Worm (Caenorhabditis elegans) whole organism, L3 larva: ENCODE results near the gene pfn-3.

ENCODE experiments used
- ZK546.5 ChIP-seq: sonication (generic microtip); optimal IDR thresholded peaks from 2 replicates; lab custom pipeline; 2017; ENCODE audit warnings: missing biosample characterization, missing genetic modification characterization
- ceh-28 ChIP-seq: fragments of 150-350 bp; optimal IDR thresholded peaks from 2 replicates; lab custom pipeline; 2014; ENCODE audit warnings: missing biosample characterization, missing genetic modification reagents, missing genetic modification characterization
- ceh-82 ChIP-seq: fragments of 150-350 bp; optimal IDR thresholded peaks from 2 replicates; lab custom pipeline; 2014; ENCODE audit warnings: missing biosample characterization, missing genetic modification characterization
- ceh-9 ChIP-seq: sonication (generic microtip); optimal IDR thresholded peaks from 2 replicates; lab custom pipeline; 2018; ENCODE audit warnings: missing biosample characterization, missing genetic modification characterization
- egl-27 ChIP-seq: sonication (generic microtip); optimal IDR thresholded peaks from 4 replicates; lab custom pipeline; 2017; ENCODE audit warnings: missing biosample characterization, missing genetic modification reagents, missing genetic modification characterization
- egl-5 ChIP-seq: fragments of 150-350 bp; optimal IDR thresholded peaks from 2 replicates; lab custom pipeline; 2017; ENCODE audit warnings: missing biosample characterization, missing genetic modification reagents, missing genetic modification characterization, inconsistent platforms
- elt-2 ChIP-seq: sonication (generic microtip); optimal IDR thresholded peaks from 2 replicates; lab custom pipeline; 2016; ENCODE audit warnings: missing genetic modification reagents, mild to moderate bottlenecking, missing genetic modification characterization, missing compliant biosample characterization
- fos-1 ChIP-seq: fragments of 150-350 bp; optimal IDR thresholded peaks from 2 replicates; lab custom pipeline; 2014; ENCODE audit warnings: missing biosample characterization, missing genetic modification characterization
- hmg-11 ChIP-seq: sonication (generic microtip); optimal IDR thresholded peaks from 2 replicates; lab custom pipeline; 2016; ENCODE audit warnings: missing genetic modification characterization, missing compliant biosample characterization
- lin-15B ChIP-seq: fragments of 150-350 bp; optimal IDR thresholded peaks from 2 replicates; lab custom pipeline; 2014; ENCODE audit warnings: missing biosample characterization, missing genetic modification characterization
- lin-39 ChIP-seq: fragments of 150-350 bp; optimal IDR thresholded peaks from 2 replicates; lab custom pipeline; 2018; ENCODE audit warnings: missing biosample characterization, missing genetic modification reagents, missing genetic modification characterization
- lsy-12 ChIP-seq: sonication (generic microtip); optimal IDR thresholded peaks from 2 replicates; lab custom pipeline; 2016; ENCODE audit warnings: mild to moderate bottlenecking, missing genetic modification characterization, missing compliant biosample characterization
- mdl-1 ChIP-seq: fragments of 150-350 bp; optimal IDR thresholded peaks from 2 replicates; lab custom pipeline; 2014; ENCODE audit warnings: missing biosample characterization, missing genetic modification characterization
- mml-1 ChIP-seq: fragments of 150-350 bp; sonication (generic microtip); optimal IDR thresholded peaks from 3 replicates; lab custom pipeline; 2014; ENCODE audit warnings: missing biosample characterization, missing genetic modification characterization
- nfya-1 ChIP-seq: sonication (generic microtip); optimal IDR thresholded peaks from 2 replicates; lab custom pipeline; 2017; ENCODE audit warnings: missing genetic modification characterization, mild to moderate bottlenecking, missing compliant biosample characterization, antibody characterized with exemption, moderate library complexity; ENCODE audit not compliant: insufficient read depth
- nhr-12 ChIP-seq: fragments of 150-350 bp; optimal IDR thresholded peaks from 2 replicates; lab custom pipeline; 2014; ENCODE audit warnings: missing biosample characterization, missing genetic modification characterization
- nhr-237 ChIP-seq: fragments of 150-350 bp; optimal IDR thresholded peaks from 2 replicates; lab custom pipeline; 2014; ENCODE audit warnings: missing biosample characterization, missing genetic modification characterization
- nhr-25 ChIP-seq: sonication (generic microtip); optimal IDR thresholded peaks from 2 replicates; lab custom pipeline; 2017; ENCODE audit warnings: missing biosample characterization, missing genetic modification characterization
- nhr-76 ChIP-seq: fragments of 150-350 bp; sonication (generic microtip); optimal IDR thresholded peaks from 5 replicates; lab custom pipeline; 2014; ENCODE audit warnings: missing biosample characterization, missing genetic modification characterization
- nhr-77 ChIP-seq: fragments of 150-350 bp; optimal IDR thresholded peaks from 2 replicates; lab custom pipeline; 2014; ENCODE audit warnings: missing biosample characterization, missing genetic modification characterization
- pqm-1 ChIP-seq: fragments of 150-350 bp; optimal IDR thresholded peaks from 2 replicates; lab custom pipeline; 2017; ENCODE audit warnings: missing biosample characterization, missing genetic modification characterization, inconsistent platforms
- sea-2 ChIP-seq: fragments of 150-350 bp; sonication (generic microtip); optimal IDR thresholded peaks from 4 replicates; lab custom pipeline; 2014; ENCODE audit warnings: missing biosample characterization, missing genetic modification reagents, missing genetic modification characterization
- skn-1 ChIP-seq: fragments of 150-350 bp; optimal IDR thresholded peaks from 2 replicates; lab custom pipeline; 2014; ENCODE audit warnings: missing biosample characterization, missing genetic modification characterization
- snpc-4 ChIP-seq: fragments of 150-350 bp; optimal IDR thresholded peaks from 2 replicates; lab custom pipeline; 2014; ENCODE audit warnings: missing biosample characterization, missing genetic modification characterization
- tbx-2 ChIP-seq: sonication (generic microtip); optimal IDR thresholded peaks from 2 replicates; lab custom pipeline; 2016; ENCODE audit warnings: mild to moderate bottlenecking, missing genetic modification characterization, missing compliant biosample characterization
- unc-62 ChIP-seq: fragments of 150-350 bp; sonication (generic microtip); optimal IDR thresholded peaks from 4 replicates; lab custom pipeline; 2014; ENCODE audit warnings: missing biosample characterization, missing genetic modification reagents, missing genetic modification characterization
- ztf-4 ChIP-seq: fragments of 150-350 bp; optimal IDR thresholded peaks from 2 replicates; lab custom pipeline; 2014; ENCODE audit warnings: missing biosample characterization, missing genetic modification characterization

pfn-3 gene

DNA sequence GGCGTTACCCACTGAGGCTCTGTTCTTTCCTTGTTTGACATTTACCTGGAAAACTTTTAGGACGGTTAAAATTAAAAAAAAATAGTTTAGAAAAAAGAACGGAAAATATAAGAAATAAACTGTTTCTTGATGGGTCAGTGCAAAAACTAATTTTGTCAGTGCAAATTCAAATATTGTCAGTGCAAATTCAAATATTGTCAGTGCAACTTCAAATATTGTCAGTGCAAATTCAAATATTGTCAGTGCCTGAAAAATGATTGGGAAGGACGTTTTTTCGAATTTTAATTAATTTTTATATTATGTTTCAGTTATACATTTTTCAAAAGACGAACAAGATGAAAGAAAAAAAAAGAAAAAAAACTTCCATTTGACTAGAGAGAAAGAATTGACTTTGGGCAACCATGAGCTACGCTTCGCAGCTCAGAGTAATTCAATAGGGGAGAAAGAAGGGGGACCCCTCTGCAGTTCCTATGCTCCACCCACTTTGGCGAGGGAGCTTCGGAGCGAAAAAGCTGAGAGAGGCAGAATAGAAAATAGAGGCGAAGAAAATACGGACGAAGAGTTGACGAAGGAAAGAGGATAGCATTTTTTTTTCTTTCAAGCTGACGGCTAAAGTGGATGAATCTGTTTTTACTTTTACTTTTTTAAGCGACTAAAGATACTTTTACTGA, 17.9 kb downstream of the pfn-3 start, which contains the start of gene unc-1:
unc-1 (minus strand) TSS at position 51 of the 671 bp plus-strand sequence.
- no peak for TF ChIP-seq mdl-1 (tag; lab: Kevin White, UChicago)
- no peak for TF ChIP-seq lin-15B (tag; lab: Kevin White, UChicago)
- peak; percentile 64 for TF ChIP-seq lin-39 (tag; lab: Kevin White, UChicago)
- TF ChIP-seq mml-1, result no peak
- TF ChIP-seq nhr-76 (tag; lab: Kevin White, UChicago), result no peak
- TF ChIP-seq nhr-77 (tag; lab: Kevin White, UChicago), result no peak
- TF ChIP-seq nfya-1 (tag; lab: Kevin White, UChicago), result peak; percentile 59
- TF ChIP-seq snpc-4, result no peak
- TF ChIP-seq hmg-11 (tag; lab: Kevin White, UChicago), result peak; percentile 82
- TF ChIP-seq unc-62 (GFP tag; lab: Kevin White, UChicago), result no peak
- TF ChIP-seq ceh-28, result no peak
- TF ChIP-seq, all 47 proteins: peak for 3

DNA sequence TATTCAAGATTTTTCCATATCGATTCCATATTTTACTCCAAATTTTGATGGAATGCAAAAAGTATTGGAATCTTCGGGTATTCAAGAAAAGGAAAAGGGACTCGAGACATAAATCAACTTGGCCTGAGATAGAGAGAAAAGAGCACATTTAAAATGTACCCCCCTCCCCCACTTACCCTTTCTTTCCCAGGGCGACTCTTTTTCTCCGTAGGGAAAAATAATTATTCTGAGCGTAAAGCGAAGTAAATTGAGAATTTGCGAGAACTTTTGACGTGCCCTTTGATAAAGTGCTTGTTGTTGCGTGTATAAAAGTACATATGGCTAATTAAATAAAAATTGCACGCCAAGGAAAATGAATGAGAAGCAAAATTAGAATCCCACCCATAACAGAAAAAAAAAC, 19.7 kb downstream of the pfn-3 start:
- peak; percentile 25 for TF ChIP-seq nfya-1 (tag; lab: Kevin White, UChicago)
- no peak for TF ChIP-seq nhr-77 (tag; lab: Kevin White, UChicago)
- TF ChIP-seq lin-39 (tag; lab: Kevin White, UChicago), result peak; percentile 25
- TF ChIP-seq, all 47 proteins: peak for 2

- TF ChIP-seq hmg-11 (tag; lab: Kevin White, UChicago) (peak; percentile 0), ceh-9 (no peak)
These were observed 22.6 kb downstream of the pfn-3 start for ce11 chrX:1057821-1058377.

ce11 chrX:1053929-1054328, 26.5 kb downstream of the pfn-3 start, which contains the start of gene ncs-3:
Gene ncs-3, plus strand, starts transcription at chrX:1054081.
- no peak for TF ChIP-seq nhr-76 (tag; lab: Kevin White, UChicago)
- peak; percentile 33 for TF ChIP-seq egl-5
- TF ChIP-seq pqm-1, result no peak
- no peak for TF ChIP-seq ztf-4
- peak; percentile 18 for TF ChIP-seq nfya-1 (tag; lab: Kevin White, UChicago)

DNA sequence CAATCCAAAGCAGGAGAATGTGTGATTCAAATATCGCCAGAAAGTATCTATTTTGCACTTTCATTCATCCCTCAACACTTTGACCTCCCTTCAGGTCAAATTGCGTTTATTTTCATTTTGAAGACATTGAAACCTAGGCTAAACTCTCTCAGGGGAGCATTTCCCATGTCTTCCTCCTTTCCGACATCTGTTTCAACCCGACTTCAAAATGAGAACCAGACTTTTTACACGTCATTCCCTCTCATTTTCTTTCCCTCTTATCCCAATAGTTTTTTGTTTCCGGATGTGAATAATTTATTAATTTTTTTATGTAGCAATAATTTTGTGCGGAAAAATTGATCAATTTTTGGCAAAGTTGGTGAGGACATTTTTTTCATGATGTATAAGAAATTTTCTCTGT, 27.5 kb downstream of the pfn-3 start:
- TF ChIP-seq nhr-25 (tag; lab: Kevin White, UChicago) (no peak), lin-15B (tag; lab: Kevin White, UChicago) (no peak), fos-1 (tag; lab: Kevin White, UChicago) (no peak), nhr-237 (tag; lab: Kevin White, UChicago) (no peak), ZK546.5 (tag; lab: Kevin White, UChicago) (no peak), ceh-9 (no peak), skn-1 (tag; lab: Kevin White, UChicago) (no peak)

ce11 chrX:1051041-1051440, 29.4 kb downstream of the pfn-3 start:
- no peak for TF ChIP-seq egl-27 (tag; lab: Kevin White, UChicago)
- peak; percentile 44 for TF ChIP-seq lin-39 (tag; lab: Kevin White, UChicago)
- TF ChIP-seq egl-5, result peak; percentile 19
- no peak for TF ChIP-seq lsy-12 (tag; lab: Kevin White, UChicago)
- TF ChIP-seq nfya-1 (tag; lab: Kevin White, UChicago), result peak; percentile 28
- no peak for TF ChIP-seq tbx-2 (tag; lab: Kevin White, UChicago)
- no peak for TF ChIP-seq elt-2 (tag; lab: Kevin White, UChicago)
- TF ChIP-seq sea-2 (GFP tag; lab: Kevin White, UChicago), result no peak
- no peak for TF ChIP-seq ZK546.5 (tag; lab: Kevin White, UChicago)
- TF ChIP-seq nhr-76 (tag; lab: Kevin White, UChicago), result no peak
- TF ChIP-seq mml-1, result no peak
- no peak for TF ChIP-seq nhr-12 (tag; lab: Kevin White, UChicago)
- no peak for TF ChIP-seq ceh-82 (tag; lab: Kevin White, UChicago)
